Worm (Caenorhabditis elegans): ENCODE results near the gene fbxc-48.

The fbxc-48 gene

ce11 chrII:773830-774229 lies 33.1 kb upstream of the fbxc-48 start:
- no peak for TF ChIP-seq skn-1 (tag; optimal IDR thresholded peaks at IDR 0.05)
- no peak for TF ChIP-seq elt-1 (tag; optimal IDR thresholded peaks at IDR 0.05)
- TF ChIP-seq unc-62 (GFP tag; optimal IDR thresholded peaks at IDR 0.05), result no peak
- TF ChIP-seq lin-11 (tag; optimal IDR thresholded peaks at IDR 0.05), result no peak
- no peak for TF ChIP-seq nhr-11 (tag; optimal IDR thresholded peaks at IDR 0.05)
- no peak for TF ChIP-seq mdl-1 (tag; optimal IDR thresholded peaks at IDR 0.05)
- no peak for TF ChIP-seq C34F6.9 (tag; optimal IDR thresholded peaks at IDR 0.05)
- no peak for TF ChIP-seq nhr-129 (tag; optimal IDR thresholded peaks at IDR 0.05)
- no peak for TF ChIP-seq Y55F3AM.14 (GFP tag; optimal IDR thresholded peaks at IDR 0.05)
- no peak for TF ChIP-seq nhr-6 (tag; optimal IDR thresholded peaks at IDR 0.05)
- no peak for TF ChIP-seq unc-39 (tag; optimal IDR thresholded peaks at IDR 0.05)
- no peak for TF ChIP-seq fos-1 (tag; optimal IDR thresholded peaks at IDR 0.05)
- TF ChIP-seq nhr-25 (tag; optimal IDR thresholded peaks at IDR 0.05), result no peak
- no peak for TF ChIP-seq nhr-21 (tag; optimal IDR thresholded peaks at IDR 0.05)
- TF ChIP-seq dmd-4 (tag; optimal IDR thresholded peaks at IDR 0.05), result no peak
- TF ChIP-seq ztf-1 (GFP tag; conservative IDR thresholded peaks at IDR 0.05), result no peak
- no peak for TF ChIP-seq lsy-2 (tag; optimal IDR thresholded peaks at IDR 0.05)
- TF ChIP-seq blmp-1 (tag; optimal IDR thresholded peaks at IDR 0.05; ENCODE audit: insufficient read depth), result no peak

DNA sequence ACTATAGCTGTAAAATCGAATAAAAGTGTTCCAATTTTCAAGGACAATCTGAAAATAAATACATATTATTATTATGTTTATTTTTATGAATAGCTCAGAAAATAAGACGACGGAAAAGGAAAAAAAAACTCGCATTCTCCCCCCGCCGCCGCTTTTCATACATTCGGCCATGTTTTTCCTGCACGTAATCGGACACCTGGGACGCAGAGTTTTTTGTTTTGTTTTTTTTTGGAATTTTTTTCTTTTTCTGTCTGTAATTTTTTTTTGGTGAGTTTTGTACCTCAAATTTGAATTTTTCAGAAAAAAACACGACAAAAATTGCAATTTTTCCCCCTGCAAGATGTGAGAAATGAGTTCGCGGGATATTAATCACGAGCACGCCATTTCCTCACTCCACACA lies 29.5 kb upstream of the fbxc-48 start, which contains the start of gene C08G5.6:
Gene C08G5.6 (plus strand): TSS at position 301 of the 400 bp plus-strand sequence.
- TF ChIP-seq elt-3 (tag; optimal IDR thresholded peaks at IDR 0.05) (no peak), nhr-77 (tag; optimal IDR thresholded peaks at IDR 0.05) (no peak), sem-4 (tag; optimal IDR thresholded peaks at IDR 0.05) (no peak), fos-1 (tag; optimal IDR thresholded peaks at IDR 0.05) (no peak), mbf-1 (tag; optimal IDR thresholded peaks at IDR 0.05) (no peak), zag-1 (tag; optimal IDR thresholded peaks at IDR 0.05) (no peak), lin-13 (GFP tag; optimal IDR thresholded peaks at IDR 0.05) (no peak), R02D3.7 (tag; optimal IDR thresholded peaks at IDR 0.05) (no peak), lsy-2 (tag; optimal IDR thresholded peaks at IDR 0.05) (no peak), unc-62 (GFP tag; optimal IDR thresholded peaks at IDR 0.05) (no peak), nhr-237 (tag; optimal IDR thresholded peaks at IDR 0.05) (no peak), nhr-6 (tag; optimal IDR thresholded peaks at IDR 0.05) (no peak), unc-55 (GFP tag; optimal IDR thresholded peaks at IDR 0.05) (no peak), lin-39 (tag; optimal IDR thresholded peaks at IDR 0.05) (no peak), ztf-11 (tag; optimal IDR thresholded peaks at IDR 0.05) (no peak)

DNA sequence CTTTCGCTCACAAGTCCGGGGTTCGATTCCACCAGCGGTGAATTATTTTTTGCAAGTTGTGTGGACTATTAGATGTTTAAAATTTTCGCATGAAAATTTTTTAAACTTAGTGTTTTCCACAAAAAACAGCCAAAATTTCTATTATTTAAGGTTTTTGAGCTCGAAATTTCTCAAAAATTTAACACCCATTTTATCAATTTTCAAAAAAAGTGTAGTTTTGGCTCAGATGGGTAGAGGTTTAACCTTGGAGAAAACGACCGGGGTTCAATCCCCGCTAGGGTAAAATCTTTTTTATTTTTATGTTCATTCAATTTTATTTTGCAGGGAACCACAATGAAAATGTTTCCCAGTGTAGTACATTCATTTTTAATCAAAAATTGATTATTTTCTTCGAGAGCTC lies 28.5 kb upstream of the fbxc-48 start:
- TF ChIP-seq unc-55 (GFP tag; optimal IDR thresholded peaks at IDR 0.05) (no peak), lsy-2 (tag; optimal IDR thresholded peaks at IDR 0.05) (no peak), alr-1 (tag; optimal IDR thresholded peaks at IDR 0.05) (no peak), ztf-4 (tag; optimal IDR thresholded peaks at IDR 0.05) (no peak), elt-3 (tag; optimal IDR thresholded peaks at IDR 0.05) (no peak), lin-11 (tag; optimal IDR thresholded peaks at IDR 0.05) (no peak), nhr-10 (tag; optimal IDR thresholded peaks at IDR 0.05) (no peak), gmeb-1 (tag; optimal IDR thresholded peaks at IDR 0.05) (no peak), C34F6.9 (tag; optimal IDR thresholded peaks at IDR 0.05) (no peak), aly-2 (tag; optimal IDR thresholded peaks at IDR 0.05) (no peak), nhr-23 (tag; optimal IDR thresholded peaks at IDR 0.05) (no peak), unc-39 (tag; optimal IDR thresholded peaks at IDR 0.05) (no peak), mbf-1 (tag; optimal IDR thresholded peaks at IDR 0.05) (no peak), egl-27 (tag; optimal IDR thresholded peaks at IDR 0.05) (no peak), ceh-16 (tag; optimal IDR thresholded peaks at IDR 0.05) (no peak), ztf-11 (tag; optimal IDR thresholded peaks at IDR 0.05) (no peak), unc-62 (GFP tag; optimal IDR thresholded peaks at IDR 0.05) (no peak)

- TF ChIP-seq nhr-11 (tag; optimal IDR thresholded peaks at IDR 0.05) (no peak), nhr-10 (tag; optimal IDR thresholded peaks at IDR 0.05) (no peak), alr-1 (tag; optimal IDR thresholded peaks at IDR 0.05) (no peak), nhr-25 (tag; optimal IDR thresholded peaks at IDR 0.05) (no peak), ZK546.5 (tag; optimal IDR thresholded peaks at IDR 0.05) (no peak), sma-3 (GFP tag; optimal IDR thresholded peaks at IDR 0.05) (no peak), unc-62 (GFP tag; optimal IDR thresholded peaks at IDR 0.05) (no peak), peb-1 (tag; optimal IDR thresholded peaks at IDR 0.05) (no peak), nhr-12 (tag; optimal IDR thresholded peaks at IDR 0.05) (no peak), crh-2 (tag; optimal IDR thresholded peaks at IDR 0.05) (no peak), nhr-23 (tag; optimal IDR thresholded peaks at IDR 0.05) (no peak)
Observed at ce11 chrII:765219-765618, 24.5 kb upstream of the fbxc-48 start, which contains the start of gene C08G5.7. Gene C08G5.7, minus strand, starts transcription at chrII:765319.

All from whole organism, L2 larva.